Worm (Caenorhabditis elegans): ENCODE data around the gene C03B1.7.

C03B1.7 gene

ce11 chrX:6296402-6296844, 45.2 kb upstream of the C03B1.7 start (continued):
- TF ChIP-seq elt-4 (tag; optimal IDR thresholded peaks at IDR 0.05), result no peak
- TF ChIP-seq ceh-6 (GFP tag; optimal IDR thresholded peaks at IDR 0.05), result peak; percentile 66
- TF ChIP-seq ztf-16 (tag; optimal IDR thresholded peaks at IDR 0.05), result peak; percentile 97
- TF ChIP-seq zip-5 (tag; optimal IDR thresholded peaks at IDR 0.05), result no peak
- peak; percentile 93 for TF ChIP-seq ceh-2 (tag; optimal IDR thresholded peaks at IDR 0.05)
- TF ChIP-seq pax-1 (tag; optimal IDR thresholded peaks at IDR 0.05), result peak; percentile 93
- peak; percentile 78 for TF ChIP-seq dmd-4 (tag; optimal IDR thresholded peaks at IDR 0.05; ENCODE audit: borderline replicate concordance)
- TF ChIP-seq ceh-18 (tag; optimal IDR thresholded peaks at IDR 0.05), result peak; percentile 100
- TF ChIP-seq sox-4 (tag; optimal IDR thresholded peaks at IDR 0.05), result peak; percentile 69
- TF ChIP-seq gmeb-2 (tag; optimal IDR thresholded peaks at IDR 0.05), result peak; percentile 48
- TF ChIP-seq nhr-232 (tag; optimal IDR thresholded peaks at IDR 0.05), result no peak
- TF ChIP-seq sox-2 (GFP tag; IDR thresholded peaks at IDR 0.05), result peak; percentile 64
- TF ChIP-seq rnt-1 (tag; optimal IDR thresholded peaks at IDR 0.05), result peak; percentile 96
- TF ChIP-seq ets-4 (tag; optimal IDR thresholded peaks at IDR 0.05), result peak; percentile 80
- TF ChIP-seq fkh-6 (tag; optimal IDR thresholded peaks at IDR 0.05), result peak; percentile 73
- TF ChIP-seq dve-1 (tag; optimal IDR thresholded peaks at IDR 0.05), result peak; percentile 98
- TF ChIP-seq pros-1 (tag; optimal IDR thresholded peaks at IDR 0.05), result peak; percentile 91
- peak; percentile 83 for TF ChIP-seq madf-2 (tag; optimal IDR thresholded peaks at IDR 0.05)
- TF ChIP-seq sdc-2 (tag; optimal IDR thresholded peaks at IDR 0.05), result peak; percentile 100
- peak; percentile 92 for TF ChIP-seq ceh-14 (tag; optimal IDR thresholded peaks at IDR 0.05)
- TF ChIP-seq fkh-10 (GFP tag; optimal IDR thresholded peaks at IDR 0.05), result peak; percentile 87
- peak; percentile 92 for TF ChIP-seq ceh-22 (tag; optimal IDR thresholded peaks at IDR 0.05)
- peak; percentile 97 for TF ChIP-seq ref-2 (tag; optimal IDR thresholded peaks at IDR 0.05)
- TF ChIP-seq mec-3 (tag; optimal IDR thresholded peaks at IDR 0.05; ENCODE audit: borderline replicate concordance), result peak; percentile 67
- peak; percentile 68 for TF ChIP-seq T23F11.4 (GFP tag; optimal IDR thresholded peaks at IDR 0.05)
- TF ChIP-seq tbx-2 (tag; optimal IDR thresholded peaks at IDR 0.05), result peak; percentile 96
- TF ChIP-seq hlh-13 (GFP tag; optimal IDR thresholded peaks at IDR 0.05), result peak; percentile 37
- TF ChIP-seq lim-6 (tag; optimal IDR thresholded peaks at IDR 0.05), result peak; percentile 51
- peak; percentile 21 for TF ChIP-seq C38D4.7 (GFP tag; optimal IDR thresholded peaks at IDR 0.05)
- TF ChIP-seq elt-2 (tag; optimal IDR thresholded peaks at IDR 0.05), result peak; percentile 80
- no peak for TF ChIP-seq ceh-9 (tag; optimal IDR thresholded peaks at IDR 0.05)
- TF ChIP-seq che-1 (tag; optimal IDR thresholded peaks at IDR 0.05), result no peak
- TF ChIP-seq K02D7.2 (tag; optimal IDR thresholded peaks at IDR 0.05), result no peak
- TF ChIP-seq tbx-7 (tag; optimal IDR thresholded peaks at IDR 0.05), result peak; percentile 70
- peak; percentile 61 for TF ChIP-seq ahr-1 (tag; optimal IDR thresholded peaks at IDR 0.05)
- TF ChIP-seq ttx-3 (tag; optimal IDR thresholded peaks at IDR 0.05), result peak; percentile 72
- TF ChIP-seq odd-2 (tag; optimal IDR thresholded peaks at IDR 0.05), result peak; percentile 8
- peak; percentile 78 for TF ChIP-seq hlh-30 (tag; optimal IDR thresholded peaks at IDR 0.05; ENCODE audit: insufficient read depth)
- TF ChIP-seq K09A11.1 (tag; optimal IDR thresholded peaks at IDR 0.05; ENCODE audit: insufficient read depth), result peak; percentile 92
- TF ChIP-seq fax-1 (tag; optimal IDR thresholded peaks at IDR 0.05), result peak; percentile 66
- TF ChIP-seq C08G9.2 (tag; optimal IDR thresholded peaks at IDR 0.05), result peak; percentile 78
- peak; percentile 64 for TF ChIP-seq hlh-8 (tag; optimal IDR thresholded peaks at IDR 0.05)
- TF ChIP-seq pha-4 (tag; optimal IDR thresholded peaks at IDR 0.05), result no peak
- peak; percentile 79 for TF ChIP-seq eyg-1 (tag; optimal IDR thresholded peaks at IDR 0.05)
- TF ChIP-seq pha-2 (tag; optimal IDR thresholded peaks at IDR 0.05), result peak; percentile 6
- no peak for TF ChIP-seq ama-1 (optimal IDR thresholded peaks at IDR 0.05)
